Fruit fly (Drosophila melanogaster) whole organism, embryonic: ENCODE results near the gene SrpRbeta.

Experiments used
- Adf1 ChIP-seq: fragments of 200-800 bp; sonication (Bioruptor generic); IDR thresholded peaks from 2 replicates; pipeline ENCODE4 v1.3.6; 2022; ENCODE audit warnings: missing biosample characterization, missing genetic modification characterization
- Asciz ChIP-seq: fragments of 200-800 bp; sonication (Bioruptor generic); optimal IDR thresholded peaks from 2 replicates; lab custom pipeline; 2017; ENCODE audit warnings: missing biosample characterization, mild to moderate bottlenecking, missing genetic modification characterization, missing genetic modification reagents
- B-H2 ChIP-seq: fragments of 200-800 bp; sonication (Bioruptor generic); optimal IDR thresholded peaks from 2 replicates; lab custom pipeline; 2018; ENCODE audit warnings: missing biosample characterization, mild to moderate bottlenecking, missing genetic modification characterization
- CG11696 ChIP-seq: fragments of 200-800 bp; sonication (Bioruptor generic); IDR thresholded peaks from 2 replicates; pipeline ENCODE4 v1.3.6; 2022; ENCODE audit warnings: missing biosample characterization, missing genetic modification characterization
- CG11723 ChIP-seq: fragments of 200-800 bp; sonication (Bioruptor generic); optimal IDR thresholded peaks from 2 replicates; lab custom pipeline; 2017; ENCODE audit warnings: missing biosample characterization, mild to moderate bottlenecking, missing genetic modification characterization
- CG12236 ChIP-seq: fragments of 200-800 bp; sonication (Bioruptor generic); optimal IDR thresholded peaks from 2 replicates; lab custom pipeline; 2016; ENCODE audit warnings: missing biosample characterization, missing genetic modification characterization
- CG12391 ChIP-seq: fragments of 200-800 bp; sonication (Bioruptor generic); optimal IDR thresholded peaks from 3 replicates; lab custom pipeline; 2018; ENCODE audit warnings: missing biosample characterization, mild to moderate bottlenecking, missing genetic modification characterization, moderate library complexity
- CG13894 ChIP-seq: fragments of 200-800 bp; sonication (Bioruptor generic); optimal IDR thresholded peaks from 3 replicates; lab custom pipeline; 2018; ENCODE audit warnings: missing biosample characterization, mild to moderate bottlenecking, missing genetic modification characterization, moderate library complexity
- CG14014 ChIP-seq: fragments of 200-800 bp; sonication (Bioruptor generic); IDR thresholded peaks from 2 replicates; pipeline ENCODE4 v1.3.6; 2022; ENCODE audit warnings: missing biosample characterization, missing genetic modification characterization
- CG16815 ChIP-seq: fragments of 200-800 bp; sonication (Bioruptor generic); optimal IDR thresholded peaks from 3 replicates; lab custom pipeline; 2017; ENCODE audit warnings: missing biosample characterization, mild to moderate bottlenecking, missing genetic modification characterization
- CG18476 ChIP-seq: fragments of 200-800 bp; sonication (Bioruptor generic); optimal IDR thresholded peaks from 2 replicates; lab custom pipeline; 2016; ENCODE audit warnings: missing biosample characterization, mild to moderate bottlenecking, missing genetic modification characterization
- CG18764 ChIP-seq: fragments of 200-800 bp; sonication (Bioruptor generic); optimal IDR thresholded peaks from 3 replicates; lab custom pipeline; 2016; ENCODE audit warnings: missing biosample characterization, missing genetic modification characterization
- CG2875 ChIP-seq: fragments of 200-800 bp; sonication (Bioruptor generic); optimal IDR thresholded peaks from 2 replicates; lab custom pipeline; 2017; ENCODE audit warnings: missing biosample characterization, mild to moderate bottlenecking, missing genetic modification characterization, missing genetic modification reagents
- CG33557 ChIP-seq: fragments of 200-800 bp; sonication (Bioruptor generic); optimal IDR thresholded peaks from 2 replicates; lab custom pipeline; 2019; ENCODE audit warnings: missing biosample characterization, mild to moderate bottlenecking, missing genetic modification characterization, moderate library complexity
- CG6765 ChIP-seq: fragments of 200-800 bp; sonication (Bioruptor generic); optimal IDR thresholded peaks from 3 replicates; lab custom pipeline; 2017; ENCODE audit warnings: missing biosample characterization, mild to moderate bottlenecking, missing genetic modification characterization
- CG7372 ChIP-seq: fragments of 200-800 bp; sonication (Bioruptor generic); IDR thresholded peaks from 2 replicates; pipeline ENCODE4 v1.3.6; 2022; ENCODE audit warnings: missing biosample characterization, missing genetic modification characterization
- CG7556 ChIP-seq: fragments of 200-800 bp; sonication (Bioruptor generic); optimal IDR thresholded peaks from 2 replicates; lab custom pipeline; 2017; ENCODE audit warnings: missing biosample characterization, mild to moderate bottlenecking, missing genetic modification characterization
- CG8359 ChIP-seq: fragments of 200-800 bp; sonication (Bioruptor generic); optimal IDR thresholded peaks from 2 replicates; lab custom pipeline; 2017; ENCODE audit warnings: missing biosample characterization, mild to moderate bottlenecking, missing genetic modification characterization, borderline replicate concordance
- CG8765 ChIP-seq: fragments of 200-800 bp; sonication (Bioruptor generic); IDR thresholded peaks from 2 replicates; pipeline ENCODE4 v1.3.6; 2022; ENCODE audit warnings: missing biosample characterization, missing genetic modification characterization
- Dfd ChIP-seq, 2 experiments: fragments of >200 bp; optimal IDR thresholded peaks; 2 replicates each; lab custom pipeline; 2017; ENCODE audit warnings: missing biosample characterization in 2 of 2, missing genetic modification characterization in 2 of 2
- Dip2 ChIP-seq: fragments of 200-800 bp; sonication (Bioruptor generic); IDR thresholded peaks from 2 replicates; pipeline ENCODE4 v1.3.6; 2022; ENCODE audit warnings: missing biosample characterization, missing genetic modification characterization
- E2f1 ChIP-seq: fragments of 200-800 bp; sonication (Bioruptor generic); IDR thresholded peaks from 2 replicates; pipeline ENCODE4 v1.3.6; 2022; ENCODE audit warnings: missing biosample characterization, missing genetic modification characterization
- H15 ChIP-seq: fragments of 200-800 bp; sonication (Bioruptor generic); IDR thresholded peaks from 3 replicates; pipeline ENCODE4 v1.3.6; 2022; ENCODE audit warnings: missing biosample characterization, missing genetic modification characterization
- HLHmδ ChIP-seq: fragments of 200-800 bp; sonication (Bioruptor generic); optimal IDR thresholded peaks from 2 replicates; lab custom pipeline; 2018; ENCODE audit warnings: missing biosample characterization, mild to moderate bottlenecking, missing genetic modification characterization, moderate library complexity
- NFAT ChIP-seq: fragments of 200-800 bp; sonication (Bioruptor generic); IDR thresholded peaks from 2 replicates; pipeline ENCODE4 v1.3.6; 2022; ENCODE audit warnings: missing biosample characterization, missing genetic modification characterization
- PHDP ChIP-seq: fragments of 200-800 bp; sonication (Bioruptor generic); optimal IDR thresholded peaks from 3 replicates; lab custom pipeline; 2018; ENCODE audit warnings: missing biosample characterization, mild to moderate bottlenecking, missing genetic modification characterization, moderate library complexity
- Ssrp ChIP-seq: fragments of 200-800 bp; sonication (Bioruptor generic); optimal IDR thresholded peaks from 2 replicates; lab custom pipeline; 2018; ENCODE audit warnings: missing biosample characterization, mild to moderate bottlenecking, missing genetic modification characterization, moderate library complexity
- Stat92E ChIP-seq, 3 experiments: fragments of >200 bp in 2 of 3; fragments of 200-800 bp in 1 of 3; sonication (Bioruptor generic) in 1 of 3; optimal IDR thresholded peaks; 2 replicates each; lab custom pipeline; 2017 to 2019; ENCODE audit warnings: missing biosample characterization in 3 of 3, missing genetic modification characterization in 3 of 3, mild to moderate bottlenecking in 1 of 3, moderate library complexity in 1 of 3
- al ChIP-seq: fragments of 200-800 bp; sonication (Bioruptor generic); IDR thresholded peaks from 2 replicates; pipeline ENCODE4 v1.3.6; 2022; ENCODE audit warnings: missing biosample characterization, missing genetic modification characterization
- ash1 ChIP-seq: fragments of 200-800 bp; sonication (Bioruptor generic); optimal IDR thresholded peaks from 2 replicates; lab custom pipeline; 2018; ENCODE audit warnings: missing biosample characterization, mild to moderate bottlenecking, missing genetic modification characterization
- bigmax ChIP-seq: fragments of 200-800 bp; sonication (Bioruptor generic); optimal IDR thresholded peaks from 2 replicates; lab custom pipeline; 2018; ENCODE audit warnings: missing biosample characterization, mild to moderate bottlenecking, missing genetic modification characterization
- btn ChIP-seq: fragments of 200-800 bp; sonication (Bioruptor generic); optimal IDR thresholded peaks from 2 replicates; lab custom pipeline; 2016; ENCODE audit warnings: missing biosample characterization, missing genetic modification characterization
- ci ChIP-seq: fragments of 200-800 bp; sonication (Bioruptor generic); IDR thresholded peaks from 3 replicates; pipeline ENCODE4 v1.3.6; 2022; ENCODE audit warnings: missing biosample characterization, missing genetic modification characterization
- corto ChIP-seq: fragments of 200-800 bp; sonication (Bioruptor generic); optimal IDR thresholded peaks from 2 replicates; lab custom pipeline; 2016; ENCODE audit warnings: missing biosample characterization, mild to moderate bottlenecking, missing genetic modification characterization, moderate library complexity
- cwo ChIP-seq: fragments of 200-800 bp; sonication (Bioruptor generic); optimal IDR thresholded peaks from 3 replicates; lab custom pipeline; 2017; ENCODE audit warnings: missing biosample characterization, missing genetic modification characterization, mild to moderate bottlenecking, moderate library complexity, missing genetic modification reagents
- disco-r ChIP-seq: fragments of 200-800 bp; sonication (Bioruptor generic); optimal IDR thresholded peaks from 2 replicates; lab custom pipeline; 2016; ENCODE audit warnings: missing biosample characterization, missing genetic modification characterization
- fd64A ChIP-seq: fragments of 200-800 bp; sonication (Bioruptor generic); optimal IDR thresholded peaks from 3 replicates; lab custom pipeline; 2018; ENCODE audit warnings: missing biosample characterization, mild to moderate bottlenecking, missing genetic modification characterization
- fd96Cb ChIP-seq: fragments of 200-800 bp; sonication (Bioruptor generic); optimal IDR thresholded peaks from 2 replicates; lab custom pipeline; 2018; ENCODE audit warnings: missing biosample characterization, mild to moderate bottlenecking, missing genetic modification characterization, moderate library complexity
- gcm ChIP-seq: fragments of 200-800 bp; sonication (Bioruptor generic); optimal IDR thresholded peaks from 2 replicates; lab custom pipeline; 2019; ENCODE audit warnings: missing biosample characterization, mild to moderate bottlenecking, missing genetic modification characterization, moderate library complexity
- ham ChIP-seq: fragments of 200-800 bp; sonication (Bioruptor generic); IDR thresholded peaks from 2 replicates; pipeline ENCODE4 v1.3.6; 2022; ENCODE audit warnings: missing biosample characterization, missing genetic modification characterization
- nau ChIP-seq: fragments of 200-800 bp; sonication (Bioruptor generic); optimal IDR thresholded peaks from 3 replicates; lab custom pipeline; 2017; ENCODE audit warnings: missing biosample characterization, mild to moderate bottlenecking, missing genetic modification characterization, missing genetic modification reagents
- nerfin-2 ChIP-seq: fragments of 200-800 bp; sonication (Bioruptor generic); IDR thresholded peaks from 2 replicates; pipeline ENCODE4 v1.3.6; 2022; ENCODE audit warnings: missing biosample characterization, missing genetic modification characterization; ENCODE audit not compliant: partially characterized antibody
- p53 ChIP-seq: fragments of 200-800 bp; sonication (Bioruptor generic); optimal IDR thresholded peaks from 2 replicates; lab custom pipeline; 2016; ENCODE audit warnings: missing biosample characterization, missing genetic modification characterization
- peb ChIP-seq: fragments of 200-800 bp; sonication (Bioruptor generic); IDR thresholded peaks from 2 replicates; pipeline ENCODE4 v1.3.6; 2022; ENCODE audit warnings: missing biosample characterization, missing genetic modification characterization
- schlank ChIP-seq: fragments of 200-800 bp; sonication (Bioruptor generic); optimal IDR thresholded peaks from 2 replicates; lab custom pipeline; 2018; ENCODE audit warnings: missing biosample characterization, mild to moderate bottlenecking, missing genetic modification characterization
- sens ChIP-seq: fragments of 200-800 bp; sonication (Bioruptor generic); peaks from one replicate; lab custom pipeline; 2016; ENCODE audit warnings: missing biosample characterization, missing genetic modification characterization
- slbo ChIP-seq: fragments of 200-800 bp; sonication (Bioruptor generic); IDR thresholded peaks from 2 replicates; pipeline ENCODE4 v1.3.6; 2022; ENCODE audit warnings: missing biosample characterization, missing genetic modification characterization
- sug ChIP-seq: fragments of 200-800 bp; optimal IDR thresholded peaks from 2 replicates; lab custom pipeline; 2019; ENCODE audit warnings: missing biosample characterization, mild to moderate bottlenecking, missing genetic modification characterization, moderate library complexity
- tin ChIP-seq: fragments of 200-800 bp; sonication (Bioruptor generic); optimal IDR thresholded peaks from 3 replicates; lab custom pipeline; 2016; ENCODE audit warnings: missing biosample characterization, missing genetic modification characterization
- toy ChIP-seq: fragments of 200-800 bp; sonication (Bioruptor generic); IDR thresholded peaks from 2 replicates; pipeline ENCODE4 v1.3.6; 2022; ENCODE audit warnings: missing biosample characterization, missing genetic modification characterization
- wor ChIP-seq: fragments of 200-800 bp; sonication (Bioruptor generic); IDR thresholded peaks from 2 replicates; pipeline ENCODE4 v1.3.6; 2022; ENCODE audit warnings: missing biosample characterization, missing genetic modification characterization

Gene SrpRbeta

DNA sequence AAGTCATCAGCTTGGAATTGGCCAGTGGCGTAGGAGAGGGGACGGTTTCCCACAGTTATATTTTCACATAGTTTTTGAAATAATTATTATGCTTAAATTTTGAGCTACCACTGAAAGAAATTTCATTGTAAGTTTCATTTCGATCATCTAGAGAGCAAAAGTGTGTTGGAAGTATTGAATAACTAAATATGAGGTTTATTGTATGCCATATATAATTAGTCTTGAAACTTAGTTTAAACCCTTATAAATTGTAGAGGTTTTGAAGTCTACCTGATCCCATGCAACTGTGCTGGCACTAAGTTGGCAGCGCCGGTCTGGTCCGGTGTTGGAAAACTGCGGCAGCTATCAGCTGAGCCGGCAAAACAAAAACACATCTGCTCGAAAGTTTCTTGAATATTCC is 1.1 kb upstream of the SrpRbeta start, which contains the start of the genes CG32022 and CG6511 (continued):
- TF ChIP-seq slbo (GFP tag; lab: Robert Waterston, UW) (peak; percentile 98), fd64A (GFP tag; lab: Kevin White, UChicago) (peak; percentile 63), nau (GFP tag; lab: Kevin White, UChicago) (no peak), CG8359 (GFP tag; lab: Kevin White, UChicago) (peak; percentile 89), p53 (GFP tag; lab: Kevin White, UChicago) (peak; percentile 91), PHDP (peak; percentile 96), Stat92E (GFP tag; optimal IDR thresholded peaks at IDR 0.05; lab: Kevin White, UChicago) (peak in 1 of 3 experiments; percentile 88), CG12236 (GFP tag; lab: Kevin White, UChicago) (peak; percentile 94), schlank (tag; lab: Kevin White, UChicago) (peak; percentile 89), tin (peak; percentile 98), Dip2 (peak; percentile 72), CG13894 (peak; percentile 95), CG7372 (GFP tag; lab: Robert Waterston, UW) (peak; percentile 96), CG14014 (GFP tag; lab: Robert Waterston, UW) (peak; percentile 95), HLHmδ (GFP tag; lab: Kevin White, UChicago) (no peak), sug (peak; percentile 98), CG6765 (GFP tag; lab: Kevin White, UChicago) (peak; percentile 93), wor (peak; percentile 92), fd96Cb (tag; lab: Kevin White, UChicago) (peak; percentile 96), nerfin-2 (GFP tag; lab: Robert Waterston, UW) (no peak), CG12391 (tag; lab: Kevin White, UChicago) (peak; percentile 97), ham (GFP tag; lab: Robert Waterston, UW) (peak; percentile 89), btn (GFP tag; lab: Kevin White, UChicago) (peak; percentile 70), Ssrp (tag; lab: Kevin White, UChicago) (peak; percentile 97), E2f1 (GFP tag; lab: Robert Waterston, UW) (peak; percentile 95), Dfd (GFP tag; optimal IDR thresholded peaks at IDR 0.05; lab: Kevin White, UChicago) (no peak), H15 (GFP tag; lab: Robert Waterston, UW) (peak; percentile 95), ash1 (peak; percentile 48), CG18764 (GFP tag; lab: Kevin White, UChicago) (peak; percentile 96), corto (GFP tag; lab: Kevin White, UChicago) (peak; percentile 75), sens (GFP tag; lab: Kevin White, UChicago) (peak; percentile 99), CG33557 (peak; percentile 96), toy (GFP tag; lab: Robert Waterston, UW) (peak; percentile 90), CG7556 (GFP tag; lab: Kevin White, UChicago) (peak; percentile 95), B-H2 (peak; percentile 98), Asciz (GFP tag; lab: Kevin White, UChicago) (peak; percentile 88), al (GFP tag; lab: Robert Waterston, UW) (peak; percentile 96), CG16815 (GFP tag; lab: Kevin White, UChicago) (peak; percentile 99), NFAT (peak; percentile 95), CG18476 (GFP tag; lab: Kevin White, UChicago) (peak; percentile 94), Adf1 (GFP tag; lab: Robert Waterston, UW) (peak; percentile 81), CG2875 (GFP tag; lab: Kevin White, UChicago) (peak; percentile 86), cwo (GFP tag; lab: Kevin White, UChicago) (peak; percentile 91), CG11696 (GFP tag; lab: Robert Waterston, UW) (peak; percentile 86), bigmax (GFP tag; lab: Kevin White, UChicago) (peak; percentile 19), CG8765 (peak; percentile 93), ci (peak; percentile 93), gcm (GFP tag; lab: Kevin White, UChicago) (peak; percentile 95), CG11723 (GFP tag; lab: Kevin White, UChicago) (peak; percentile 95), disco-r (GFP tag; lab: Kevin White, UChicago) (peak; percentile 95), peb (GFP tag; lab: Robert Waterston, UW) (peak; percentile 93)
